Worm (Caenorhabditis elegans) whole organism, L4 larva: ENCODE data around the gene ZK1128.3.

Experiments
- D1046.2 ChIP-seq: fragments of 200-800 bp; sonication (Bioruptor generic); IDR thresholded peaks from 2 replicates; pipeline ENCODE4 v1.3.6; 2022; ENCODE audit warnings: missing genetic modification characterization, missing compliant biosample characterization
- F10B5.3 ChIP-seq: sonication (generic microtip); optimal IDR thresholded peaks from 2 replicates; lab custom pipeline; 2016; ENCODE audit warnings: mild to moderate bottlenecking, missing genetic modification characterization, missing compliant biosample characterization
- F26F4.8 ChIP-seq: fragments of 200-800 bp; sonication (Bioruptor generic); conservative IDR thresholded peaks from 2 replicates; pipeline ENCODE4 v1.3.6; 2022; ENCODE audit warnings: missing genetic modification characterization, missing compliant biosample characterization
- F37D6.2 ChIP-seq: sonication (generic microtip); optimal IDR thresholded peaks from 2 replicates; lab custom pipeline; 2016; ENCODE audit warnings: mild to moderate bottlenecking, missing genetic modification characterization, missing compliant biosample characterization
- F44E2.7 ChIP-seq: fragments of 200-800 bp; sonication (Bioruptor generic); IDR thresholded peaks from 2 replicates; pipeline ENCODE4 v2.1.2; 2022; ENCODE audit warnings: missing genetic modification characterization, missing compliant biosample characterization
- F49E8.2 ChIP-seq: sonication (generic microtip); optimal IDR thresholded peaks from 2 replicates; lab custom pipeline; 2016; ENCODE audit warnings: missing compliant biosample characterization, mild to moderate bottlenecking, missing genetic modification characterization, borderline replicate concordance
- R02D3.7 ChIP-seq: fragments of 150-350 bp; sonication (generic microtip); optimal IDR thresholded peaks from 3 replicates; lab custom pipeline; 2014; ENCODE audit warnings: missing biosample characterization, missing genetic modification characterization
- Y105C5A.15 ChIP-seq: fragments of 200-800 bp; sonication (Bioruptor generic); IDR thresholded peaks from 2 replicates; pipeline ENCODE4 v1.3.6; 2022; ENCODE audit warnings: missing genetic modification characterization, missing compliant biosample characterization
- ZK337.2 ChIP-seq: fragments of 200-800 bp; sonication (Bioruptor generic); IDR thresholded peaks from 2 replicates; pipeline ENCODE4 v1.3.6; 2022; ENCODE audit warnings: missing genetic modification reagents, missing genetic modification characterization, missing compliant biosample characterization
- ZK546.5 ChIP-seq, 2 experiments: sonication (generic microtip); optimal IDR thresholded peaks; 2 replicates each; lab custom pipeline; 2017; ENCODE audit warnings: missing biosample characterization in 2 of 2, missing genetic modification characterization in 2 of 2
- aly-2 ChIP-seq: sonication (generic microtip); optimal IDR thresholded peaks from 2 replicates; lab custom pipeline; 2018; ENCODE audit warnings: missing biosample characterization, missing genetic modification characterization
- attf-4 ChIP-seq: sonication (generic microtip); optimal IDR thresholded peaks from 3 replicates; lab custom pipeline; 2017; ENCODE audit warnings: missing biosample characterization, missing genetic modification characterization
- ceh-32 ChIP-seq: sonication (generic microtip); optimal IDR thresholded peaks from 2 replicates; lab custom pipeline; 2016; ENCODE audit warnings: mild to moderate bottlenecking, missing genetic modification characterization, missing compliant biosample characterization; ENCODE audit not compliant: poor library complexity
- ceh-62 ChIP-seq: sonication (generic microtip); optimal IDR thresholded peaks from 2 replicates; lab custom pipeline; 2017; ENCODE audit warnings: missing biosample characterization, missing genetic modification characterization
- ces-1 ChIP-seq: fragments of 150-350 bp; sonication (generic microtip); optimal IDR thresholded peaks from 4 replicates; lab custom pipeline; 2014; ENCODE audit warnings: missing biosample characterization, missing genetic modification reagents, missing genetic modification characterization
- cey-2 ChIP-seq: sonication (generic microtip); optimal IDR thresholded peaks from 3 replicates; lab custom pipeline; 2017; ENCODE audit warnings: missing genetic modification characterization, mild to moderate bottlenecking, missing compliant biosample characterization, antibody characterized with exemption, borderline replicate concordance; ENCODE audit not compliant: insufficient read depth
- dmd-6 ChIP-seq: fragments of 200-800 bp; sonication (Bioruptor generic); IDR thresholded peaks from 2 replicates; pipeline ENCODE4 v1.3.6; 2022; ENCODE audit warnings: missing genetic modification reagents, missing genetic modification characterization, missing compliant biosample characterization
- egl-27 ChIP-seq: sonication (generic microtip); optimal IDR thresholded peaks from 3 replicates; lab custom pipeline; 2017; ENCODE audit warnings: missing biosample characterization, missing genetic modification reagents, missing genetic modification characterization
- fos-1 ChIP-seq: fragments of 150-350 bp; optimal IDR thresholded peaks from 2 replicates; lab custom pipeline; 2014; ENCODE audit warnings: missing biosample characterization, missing genetic modification characterization
- hif-1 ChIP-seq, 2 experiments: sonication (generic microtip); optimal IDR thresholded peaks; 2 replicates each; lab custom pipeline; 2016 to 2017; ENCODE audit warnings: missing compliant biosample characterization in 2 of 2, missing genetic modification characterization in 2 of 2, missing genetic modification reagents in 2 of 2, missing genotype in 2 of 2, mild to moderate bottlenecking in 1 of 2
- hlh-30 ChIP-seq: sonication (generic microtip); optimal IDR thresholded peaks from 2 replicates; lab custom pipeline; 2017; ENCODE audit warnings: antibody characterized with exemption, mild to moderate bottlenecking, missing genetic modification characterization, missing compliant biosample characterization; ENCODE audit not compliant: insufficient read depth
- jun-1 ChIP-seq: fragments of 150-350 bp; optimal IDR thresholded peaks from 2 replicates; lab custom pipeline; 2014; ENCODE audit warnings: missing biosample characterization, missing genetic modification reagents, missing genetic modification characterization
- lin-15B ChIP-seq: fragments of 150-350 bp; sonication (generic microtip); optimal IDR thresholded peaks from 3 replicates; lab custom pipeline; 2014; ENCODE audit warnings: missing biosample characterization, missing genetic modification characterization
- lin-29 ChIP-seq: fragments of 200-800 bp; sonication (Bioruptor generic); IDR thresholded peaks from 2 replicates; pipeline ENCODE4 v1.3.6; 2022; ENCODE audit warnings: missing genetic modification reagents, missing genetic modification characterization, missing compliant biosample characterization
- lin-39 ChIP-seq: fragments of 150-350 bp; optimal IDR thresholded peaks from 2 replicates; lab custom pipeline; 2014; ENCODE audit warnings: missing biosample characterization, missing genetic modification reagents, missing genetic modification characterization
- lir-3 ChIP-seq: sonication (generic microtip); optimal IDR thresholded peaks from 2 replicates; lab custom pipeline; 2016; ENCODE audit warnings: mild to moderate bottlenecking, missing genetic modification characterization, missing compliant biosample characterization
- lsy-2 ChIP-seq, 2 experiments: fragments of 150-350 bp in 1 of 2; sonication (generic microtip) in 1 of 2; optimal IDR thresholded peaks; 2 replicates each; lab custom pipeline; 2014 to 2017; ENCODE audit warnings: missing biosample characterization in 2 of 2, missing genetic modification characterization in 2 of 2
- madf-5 ChIP-seq, 2 experiments: fragments of 200-800 bp; sonication (Bioruptor generic); IDR thresholded peaks; 2 replicates each; pipeline ENCODE4 v1.3.6; 2022; ENCODE audit warnings: missing compliant biosample characterization in 2 of 2, missing genetic modification characterization in 2 of 2
- mdl-1 ChIP-seq, 2 experiments: fragments of 150-350 bp in 1 of 2; sonication (generic microtip) in 1 of 2; optimal IDR thresholded peaks; 2 replicates each; lab custom pipeline; 2014 to 2017; ENCODE audit warnings: missing biosample characterization in 2 of 2, missing genetic modification characterization in 2 of 2
- mep-1 ChIP-seq: fragments of 150-350 bp; sonication (generic microtip); optimal IDR thresholded peaks from 3 replicates; lab custom pipeline; 2014; ENCODE audit warnings: missing biosample characterization, missing genetic modification characterization
- nhr-237 ChIP-seq: sonication (generic microtip); optimal IDR thresholded peaks from 2 replicates; lab custom pipeline; 2017; ENCODE audit warnings: missing biosample characterization, missing genetic modification characterization
- nhr-6 ChIP-seq: fragments of 150-350 bp; optimal IDR thresholded peaks from 2 replicates; lab custom pipeline; 2014; ENCODE audit warnings: missing biosample characterization, missing genetic modification characterization
- php-3 ChIP-seq: fragments of 200-800 bp; sonication (Bioruptor generic); IDR thresholded peaks from 2 replicates; pipeline ENCODE4 v1.3.6; 2022; ENCODE audit warnings: missing genetic modification reagents, missing genetic modification characterization, missing compliant biosample characterization
- spr-1 ChIP-seq: sonication (generic microtip); optimal IDR thresholded peaks from 2 replicates; lab custom pipeline; 2016; ENCODE audit warnings: mild to moderate bottlenecking, missing genetic modification characterization, missing compliant biosample characterization
- tra-1 ChIP-seq: fragments of 200-800 bp; sonication (Bioruptor generic); IDR thresholded peaks from 2 replicates; pipeline ENCODE4 v1.3.6; 2022; ENCODE audit warnings: missing genetic modification reagents, missing genetic modification characterization, missing compliant biosample characterization
- zip-11 ChIP-seq: fragments of 200-800 bp; sonication (Bioruptor generic); IDR thresholded peaks from 2 replicates; pipeline ENCODE4 v1.3.6; 2022; ENCODE audit warnings: missing genetic modification characterization, missing compliant biosample characterization
- ztf-7 ChIP-seq: fragments of 150-350 bp; optimal IDR thresholded peaks from 2 replicates; lab custom pipeline; 2014; ENCODE audit warnings: missing biosample characterization, missing genetic modification characterization

ZK1128.3 gene

DNA sequence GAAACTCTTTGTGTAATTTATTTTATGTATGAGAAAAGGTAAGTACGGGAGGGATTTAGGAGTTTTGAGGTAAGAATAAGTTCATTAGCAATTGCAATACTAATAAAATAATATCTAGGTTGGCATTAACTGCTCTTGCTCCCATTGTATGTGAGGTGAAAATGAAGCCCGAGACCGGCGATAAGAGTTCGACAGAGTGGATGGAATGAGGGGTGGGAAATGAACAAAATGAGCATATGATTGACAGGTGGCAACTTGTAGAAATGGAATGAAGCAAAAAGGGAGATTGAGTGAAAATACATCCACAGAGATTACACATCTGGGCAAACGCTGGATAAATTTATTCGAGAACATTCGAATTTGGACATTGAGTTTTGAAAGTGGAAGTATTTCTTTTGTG lies 39.9 kb downstream of the ZK1128.3 start:
- TF ChIP-seq R02D3.7 (tag; lab: Kevin White, UChicago) (no peak), hif-1 (tag; optimal IDR thresholded peaks at IDR 0.05; lab: Kevin White, UChicago) (no peak), lir-3 (tag; lab: Kevin White, UChicago) (no peak), ceh-62 (no peak), F10B5.3 (tag; lab: Kevin White, UChicago) (no peak), tra-1 (GFP tag; lab: Robert Waterston, UW) (peak; percentile 94), cey-2 (tag; lab: Kevin White, UChicago) (no peak), jun-1 (tag; lab: Kevin White, UChicago) (no peak), dmd-6 (GFP tag; lab: Robert Waterston, UW) (peak; percentile 54)

ce11 chrIII:10078151-10078550 lies 40.6 kb downstream of the ZK1128.3 start, which contains the start of gene T16G12.9:
T16G12.9 (minus strand) TSS chrIII:10078251.
- TF ChIP-seq lin-39 (tag; lab: Kevin White, UChicago) (no peak), hlh-30 (tag; lab: Kevin White, UChicago) (no peak), ZK546.5 (tag; optimal IDR thresholded peaks at IDR 0.05; lab: Kevin White, UChicago) (no peak)

- no peak for TF ChIP-seq zip-11
- no peak for TF ChIP-seq mep-1 (tag; lab: Kevin White, UChicago)
- no peak for TF ChIP-seq ztf-7
- no peak for TF ChIP-seq ZK337.2 (GFP tag; lab: Robert Waterston, UW)
- no peak for TF ChIP-seq F37D6.2 (tag; lab: Kevin White, UChicago)
- TF ChIP-seq mdl-1 (tag; optimal IDR thresholded peaks at IDR 0.05; lab: Kevin White, UChicago), result no peak
- no peak for TF ChIP-seq lsy-2 (tag; optimal IDR thresholded peaks at IDR 0.05; lab: Kevin White, UChicago)
- TF ChIP-seq attf-4 (tag; lab: Kevin White, UChicago), result no peak
- TF ChIP-seq madf-5 (GFP tag; IDR thresholded peaks at IDR 0.05; lab: Robert Waterston, UW), result no peak
- TF ChIP-seq Y105C5A.15 (GFP tag; lab: Robert Waterston, UW), result no peak
- TF ChIP-seq fos-1 (tag; lab: Kevin White, UChicago), result no peak
- TF ChIP-seq ces-1 (GFP tag; lab: Kevin White, UChicago), result no peak
- no peak for TF ChIP-seq aly-2
- no peak for TF ChIP-seq nhr-6
- TF ChIP-seq nhr-237 (tag; lab: Kevin White, UChicago), result no peak
- no peak for TF ChIP-seq php-3 (GFP tag; lab: Robert Waterston, UW)
- no peak for TF ChIP-seq ceh-32 (tag; lab: Kevin White, UChicago)
- TF ChIP-seq jun-1 (tag; lab: Kevin White, UChicago), result no peak
- TF ChIP-seq D1046.2 (GFP tag; lab: Robert Waterston, UW), result no peak
These were observed 42.7 kb downstream of the ZK1128.3 start for ce11 chrIII:10076042-10076441.

- no peak for TF ChIP-seq nhr-237 (tag; lab: Kevin White, UChicago)
- no peak for TF ChIP-seq lin-29
- no peak for TF ChIP-seq php-3 (GFP tag; lab: Robert Waterston, UW)
- no peak for TF ChIP-seq F10B5.3 (tag; lab: Kevin White, UChicago)
- no peak for TF ChIP-seq F49E8.2 (tag; lab: Kevin White, UChicago)
- TF ChIP-seq lin-15B, result no peak
- TF ChIP-seq spr-1 (tag; lab: Kevin White, UChicago), result no peak
- TF ChIP-seq F26F4.8 (GFP tag; lab: Robert Waterston, UW), result no peak
- TF ChIP-seq fos-1 (tag; lab: Kevin White, UChicago), result no peak
- TF ChIP-seq egl-27 (tag; lab: Kevin White, UChicago), result no peak
- TF ChIP-seq F44E2.7 (GFP tag; lab: Robert Waterston, UW), result no peak
These were observed 49.4 kb downstream of the ZK1128.3 start, which contains the start of gene T16G12.6 for ce11 chrIII:10069278-10069677. T16G12.6 (plus strand) TSS chrIII:10069578.
